Fruit fly (Drosophila melanogaster) Kc167 (cell line): ENCODE results near the gene Fancm.

Experiments
- Myc ChIP-seq: fragments of >200 bp; optimal IDR thresholded peaks from 2 replicates; lab custom pipeline; 2017; ENCODE audit warnings: missing external identifiers
- Sin3A ChIP-seq: fragments of >200 bp; optimal IDR thresholded peaks from 2 replicates; lab custom pipeline; 2018; ENCODE audit warnings: missing external identifiers
- h ChIP-seq: fragments of >200 bp; optimal IDR thresholded peaks from 3 replicates; lab custom pipeline; 2018; ENCODE audit warnings: missing external identifiers
- insv ChIP-seq: fragments of >200 bp; optimal IDR thresholded peaks from 3 replicates; lab custom pipeline; 2018; ENCODE audit warnings: missing external identifiers
- psq ChIP-seq: fragments of >200 bp; optimal IDR thresholded peaks from 2 replicates; lab custom pipeline; 2017; ENCODE audit warnings: missing external identifiers
- ttk ChIP-seq: sonication (Bioruptor generic); optimal IDR thresholded peaks from 2 replicates; lab custom pipeline; 2017; ENCODE audit warnings: missing external identifiers

The Fancm gene

DNA sequence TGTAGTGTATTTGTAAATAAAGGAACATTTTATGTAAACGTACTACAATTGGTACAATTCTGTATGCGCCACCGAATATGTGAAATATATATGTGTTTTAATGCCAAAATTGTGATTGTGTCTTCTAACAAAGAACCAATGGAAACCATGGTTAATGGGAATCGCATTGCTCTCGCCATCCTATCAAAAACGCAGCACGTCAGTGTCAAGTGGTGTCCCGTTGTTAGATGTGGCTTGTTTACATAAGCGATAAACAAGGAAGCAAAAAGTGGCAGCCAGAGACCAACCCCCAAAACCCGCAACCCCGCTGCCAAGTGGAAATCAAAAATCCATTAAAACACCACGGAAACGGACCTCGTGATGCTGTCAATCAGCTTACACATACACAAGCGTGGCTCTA is 46.4 kb downstream of the Fancm start:
- TF ChIP-seq Myc, result no peak
- TF ChIP-seq h (lab: Kevin White, UChicago), result no peak
- no peak for TF ChIP-seq ttk
- TF ChIP-seq psq (lab: Kevin White, UChicago), result no peak
- TF ChIP-seq Sin3A (lab: Kevin White, UChicago), result no peak
- no peak for TF ChIP-seq insv (lab: Kevin White, UChicago)

DNA sequence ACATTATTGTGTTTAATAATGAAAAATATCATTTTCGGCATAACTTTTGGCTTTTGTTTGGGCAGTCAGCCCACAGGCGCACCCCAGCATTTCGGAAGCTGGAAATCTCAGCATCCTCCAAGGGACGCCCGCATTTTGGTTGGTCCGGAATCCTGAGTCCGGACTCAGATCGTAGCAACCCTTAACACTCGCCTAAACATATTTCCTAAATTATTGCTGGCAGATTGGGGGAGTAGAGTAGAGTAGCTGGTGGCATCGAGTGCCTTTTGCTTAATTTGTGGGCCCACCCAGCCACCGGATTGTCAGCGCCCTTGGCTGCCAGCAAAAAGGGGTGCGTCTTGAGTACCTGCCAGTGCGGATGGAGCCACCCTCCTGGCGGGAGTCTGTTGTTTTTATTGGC is 52.1 kb downstream of the Fancm start:
- TF ChIP-seq Sin3A (lab: Kevin White, UChicago), result no peak
- TF ChIP-seq h (lab: Kevin White, UChicago), result no peak
- TF ChIP-seq ttk, result no peak
- TF ChIP-seq insv (lab: Kevin White, UChicago), result no peak
- no peak for TF ChIP-seq psq (lab: Kevin White, UChicago)
- TF ChIP-seq Myc, result no peak

DNA sequence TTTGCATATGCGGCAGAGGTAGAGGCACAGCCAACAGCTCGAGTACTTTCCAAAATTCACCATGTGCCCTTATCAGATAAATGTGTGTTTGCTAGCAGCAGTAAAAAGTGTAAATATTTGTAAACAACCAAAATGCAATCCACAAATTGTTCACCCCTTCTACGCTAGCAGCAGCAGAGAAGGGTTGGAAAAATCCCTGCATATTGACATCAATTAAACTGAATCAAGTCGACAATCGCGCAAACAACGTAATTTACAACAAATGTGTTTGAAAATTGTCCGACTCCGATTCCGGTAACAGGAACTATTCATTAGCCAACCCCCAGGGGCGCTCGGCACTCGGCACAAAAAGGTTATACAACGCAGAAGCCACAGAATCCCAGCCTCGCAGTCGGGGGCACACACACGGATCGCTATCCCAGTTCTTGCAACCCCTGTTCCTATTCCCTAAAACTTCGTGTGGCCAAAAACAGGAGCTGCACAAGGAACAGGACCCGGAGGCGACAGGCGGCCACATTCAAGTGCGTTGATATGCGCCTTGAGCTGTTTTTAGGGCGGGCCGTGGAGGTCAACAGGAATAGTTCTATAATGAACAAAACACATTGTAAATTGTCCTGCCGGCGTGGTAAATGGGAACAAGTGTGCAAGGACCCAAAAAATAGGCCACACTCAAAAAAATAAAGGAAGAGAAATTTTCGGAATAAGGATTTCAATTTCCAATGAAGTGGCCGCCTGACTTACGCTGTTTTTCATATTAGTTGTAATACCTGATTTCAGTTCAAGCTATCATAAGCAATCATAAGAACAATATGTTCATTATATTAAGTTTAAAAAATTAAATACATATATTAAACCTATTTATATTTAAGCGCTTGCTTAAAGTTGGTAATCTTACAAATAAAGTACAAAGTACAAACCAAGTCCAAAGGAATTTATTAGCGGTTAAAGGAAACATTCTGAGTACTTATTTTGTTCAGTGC is 52.9 kb downstream of the Fancm start:
- TF ChIP-seq Sin3A (lab: Kevin White, UChicago) (no peak), Myc (no peak), insv (lab: Kevin White, UChicago) (no peak), h (lab: Kevin White, UChicago) (no peak)
